Worm (Caenorhabditis elegans): ENCODE measurements around the gene sre-11.

DNA sequence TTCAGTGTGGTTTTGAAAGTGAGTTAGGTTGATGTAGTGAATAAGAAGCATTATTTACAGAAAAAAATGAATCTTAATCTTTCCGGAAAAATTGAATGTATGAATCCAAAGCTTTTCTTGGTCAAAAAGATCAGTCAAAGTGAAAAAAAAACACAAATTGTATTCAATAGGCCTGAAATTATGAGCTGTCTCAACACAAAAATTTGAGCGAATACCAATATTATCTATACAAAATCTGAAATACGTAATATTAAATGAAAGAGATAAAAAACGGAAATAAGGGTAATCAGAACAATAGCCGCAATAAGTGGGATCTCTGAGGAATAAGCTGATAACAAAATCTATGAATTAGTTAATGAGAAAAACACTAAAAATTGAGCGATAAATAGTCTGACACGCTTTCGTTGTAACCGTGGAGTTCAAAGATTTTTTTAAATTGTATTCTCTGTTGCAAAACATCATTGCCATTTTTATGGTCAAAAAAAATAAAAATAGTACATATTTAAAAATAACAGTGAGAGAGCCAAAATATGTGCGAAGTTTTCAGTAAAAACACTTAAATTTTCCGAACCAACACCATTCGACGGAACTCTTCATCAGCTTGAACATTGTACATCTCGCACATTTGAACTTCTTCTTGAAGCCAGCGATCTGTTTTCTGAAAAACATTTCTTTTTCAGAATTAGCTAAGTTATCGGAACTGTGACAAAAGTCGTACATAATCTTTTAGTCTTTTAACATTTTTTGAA lies at the start of gene sre-11:
- TF ChIP-seq blmp-1 (tag; optimal IDR thresholded peaks at IDR 0.05) (no peak), unc-62 (GFP tag; optimal IDR thresholded peaks at IDR 0.05) (no peak), snpc-4 (tag; optimal IDR thresholded peaks at IDR 0.05) (no peak), ces-1 (GFP tag; optimal IDR thresholded peaks at IDR 0.05) (no peak)

All from whole organism, mixed stage, embryonic.